Worm (Caenorhabditis elegans): Measurements from ENCODE around the gene C18A11.3.

C18A11.3 gene

DNA sequence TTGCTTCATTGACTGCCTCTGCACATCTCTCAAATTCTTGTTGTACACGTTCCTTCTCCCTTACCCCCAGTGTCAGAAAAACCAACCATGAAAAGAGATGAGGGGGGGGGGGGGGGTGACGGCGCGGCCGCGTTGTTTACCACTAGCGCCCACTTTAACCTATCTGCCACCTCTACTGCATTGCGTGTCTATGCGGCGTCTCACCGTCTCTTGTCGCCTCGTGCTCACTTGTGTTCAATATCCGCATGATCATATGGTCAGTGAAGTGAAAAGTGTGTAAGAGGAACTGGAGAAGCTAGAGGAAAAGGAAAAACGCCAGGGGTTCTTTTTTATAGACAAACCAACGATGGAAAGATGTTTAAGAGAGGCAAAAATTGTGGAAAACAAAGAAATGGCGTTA is 41.3 kb upstream of the C18A11.3 start:
- TF ChIP-seq gmeb-1 (tag; optimal IDR thresholded peaks at IDR 0.05): peak; percentile 47
- peak; percentile 62 for TF ChIP-seq zag-1 (tag; optimal IDR thresholded peaks at IDR 0.05)
- peak; percentile 56 for TF ChIP-seq snpc-4 (tag; optimal IDR thresholded peaks at IDR 0.05)
- TF ChIP-seq mdl-1 (tag; optimal IDR thresholded peaks at IDR 0.05): peak; percentile 86 to 94
- no peak for TF ChIP-seq peb-1 (tag; optimal IDR thresholded peaks at IDR 0.05)
- peak; percentile 92 for TF ChIP-seq Y55F3AM.14 (GFP tag; optimal IDR thresholded peaks at IDR 0.05)
- TF ChIP-seq unc-55 (GFP tag; optimal IDR thresholded peaks at IDR 0.05): peak; percentile 76
- peak; percentile 87 for TF ChIP-seq ama-1 (optimal IDR thresholded peaks at IDR 0.05)
- no peak for TF ChIP-seq ZK546.5 (tag; optimal IDR thresholded peaks at IDR 0.05)
- no peak for TF ChIP-seq ceh-82 (tag; optimal IDR thresholded peaks at IDR 0.05)
- peak; percentile 70 for TF ChIP-seq sma-3 (GFP tag; optimal IDR thresholded peaks at IDR 0.05)
- TF ChIP-seq sem-4 (tag; optimal IDR thresholded peaks at IDR 0.05): peak; percentile 81
- TF ChIP-seq unc-39 (tag; optimal IDR thresholded peaks at IDR 0.05): no peak
- TF ChIP-seq nhr-237 (tag; optimal IDR thresholded peaks at IDR 0.05): no peak
- TF ChIP-seq mbf-1 (tag; optimal IDR thresholded peaks at IDR 0.05): no peak
- no peak for TF ChIP-seq elt-1 (tag; optimal IDR thresholded peaks at IDR 0.05)
- TF ChIP-seq skn-1 (tag; optimal IDR thresholded peaks at IDR 0.05): no peak
- no peak for TF ChIP-seq nhr-77 (tag; optimal IDR thresholded peaks at IDR 0.05)
- TF ChIP-seq R02D3.7 (tag; optimal IDR thresholded peaks at IDR 0.05): no peak
- no peak for TF ChIP-seq dmd-4 (tag; optimal IDR thresholded peaks at IDR 0.05)
- peak; percentile 68 for TF ChIP-seq lin-11 (tag; optimal IDR thresholded peaks at IDR 0.05)
- TF ChIP-seq ztf-1 (GFP tag; conservative IDR thresholded peaks at IDR 0.05): no peak
- peak; percentile 48 to 73 for TF ChIP-seq lsy-2 (tag; optimal IDR thresholded peaks at IDR 0.05)
- peak; percentile 95 for TF ChIP-seq F13H6.1 (tag; optimal IDR thresholded peaks at IDR 0.05)
- peak; percentile 4 for TF ChIP-seq mab-5 (tag; optimal IDR thresholded peaks at IDR 0.05)
- TF ChIP-seq sma-9 (GFP tag; optimal IDR thresholded peaks at IDR 0.05): peak; percentile 97
- TF ChIP-seq sma-9 (tag; optimal IDR thresholded peaks at IDR 0.05): no peak
- TF ChIP-seq nhr-10 (tag; optimal IDR thresholded peaks at IDR 0.05): no peak
- TF ChIP-seq ztf-11 (tag; optimal IDR thresholded peaks at IDR 0.05): no peak
- TF ChIP-seq nhr-23 (tag; optimal IDR thresholded peaks at IDR 0.05): no peak
- TF ChIP-seq blmp-1 (tag; optimal IDR thresholded peaks at IDR 0.05; ENCODE audit: insufficient read depth): peak; percentile 66
- no peak for TF ChIP-seq lin-39 (tag; optimal IDR thresholded peaks at IDR 0.05)
- peak; percentile 83 for TF ChIP-seq C34F6.9 (tag; optimal IDR thresholded peaks at IDR 0.05)
- TF ChIP-seq ceh-16 (tag; optimal IDR thresholded peaks at IDR 0.05): peak; percentile 56
- TF ChIP-seq aly-2 (tag; optimal IDR thresholded peaks at IDR 0.05): no peak
- TF ChIP-seq fos-1 (tag; optimal IDR thresholded peaks at IDR 0.05): peak; percentile 81
- TF ChIP-seq nhr-25 (tag; optimal IDR thresholded peaks at IDR 0.05): peak; percentile 87
- peak; percentile 43 for TF ChIP-seq lin-13 (GFP tag; optimal IDR thresholded peaks at IDR 0.05)
- TF ChIP-seq nhr-129 (tag; optimal IDR thresholded peaks at IDR 0.05): peak; percentile 93
- TF ChIP-seq unc-62 (GFP tag; optimal IDR thresholded peaks at IDR 0.05): no peak
- TF ChIP-seq alr-1 (tag; optimal IDR thresholded peaks at IDR 0.05): no peak
- no peak for TF ChIP-seq elt-3 (tag; optimal IDR thresholded peaks at IDR 0.05)
- TF ChIP-seq nhr-6 (tag; optimal IDR thresholded peaks at IDR 0.05): peak; percentile 41
- TF ChIP-seq crh-2 (tag; optimal IDR thresholded peaks at IDR 0.05): peak; percentile 96
- TF ChIP-seq nhr-11 (tag; optimal IDR thresholded peaks at IDR 0.05): no peak
- peak; percentile 49 for TF ChIP-seq ztf-4 (tag; optimal IDR thresholded peaks at IDR 0.05)
- no peak for TF ChIP-seq nhr-12 (tag; optimal IDR thresholded peaks at IDR 0.05)
- TF ChIP-seq egl-27 (tag; optimal IDR thresholded peaks at IDR 0.05): peak; percentile 72
- TF ChIP-seq nhr-21 (tag; optimal IDR thresholded peaks at IDR 0.05): peak; percentile 85

Measured in whole organism, L2 larva.